Worm (Caenorhabditis elegans): ENCODE data around the gene C47G2.3.

- TF ChIP-seq him-1 (tag; optimal IDR thresholded peaks at IDR 0.05): no peak
- TF ChIP-seq dao-5 (tag; optimal IDR thresholded peaks at IDR 0.05): no peak
Observed at ce11 chrII:11337497-11338040, 47.6 kb upstream of the C47G2.3 start, which contains the start of gene sqt-1.
